Fruit fly (Drosophila melanogaster) whole organism, embryonic: ENCODE results near the gene sinu.
A peak's percentile ranks its signal among the peaks of the same experiment; 100 is the strongest.

Source experiments
- Awh ChIP-seq: fragments of 200-800 bp; sonication (Bioruptor generic); IDR thresholded peaks from 2 replicates; pipeline ENCODE4, ENCODE4 v1.3.6; 2022; ENCODE audit warnings: missing biosample characterization, missing genetic modification characterization
- CG10543 ChIP-seq: fragments of 200-800 bp; sonication (Bioruptor generic); optimal IDR thresholded peaks from 3 replicates; lab custom pipeline; 2017; ENCODE audit warnings: missing biosample characterization, mild to moderate bottlenecking, missing genetic modification characterization, moderate library complexity
- CG11560 ChIP-seq: fragments of 200-800 bp; sonication (Bioruptor generic); IDR thresholded peaks from 3 replicates; pipeline ENCODE4 v1.3.6; 2022; ENCODE audit warnings: missing biosample characterization, missing genetic modification characterization
- CG13287 ChIP-seq: fragments of 200-800 bp; sonication (Bioruptor generic); IDR thresholded peaks from 2 replicates; pipeline ENCODE4 v1.3.6; 2022; ENCODE audit warnings: missing biosample characterization, missing genetic modification characterization; ENCODE audit not compliant: partially characterized antibody
- CG14860 ChIP-seq: fragments of 200-800 bp; sonication (Bioruptor generic); IDR thresholded peaks from 3 replicates; pipeline ENCODE4 v1.3.6; 2022; ENCODE audit warnings: missing biosample characterization, missing genetic modification characterization; ENCODE audit not compliant: partially characterized antibody
- CG1529 ChIP-seq: fragments of 200-800 bp; sonication (Bioruptor generic); optimal IDR thresholded peaks from 3 replicates; lab custom pipeline; 2018; ENCODE audit warnings: missing biosample characterization, missing genetic modification characterization
- CG16813 ChIP-seq: fragments of 200-800 bp; sonication (Bioruptor generic); IDR thresholded peaks from 3 replicates; pipeline ENCODE4 v1.3.6; 2022; ENCODE audit warnings: missing biosample characterization, missing genetic modification characterization; ENCODE audit not compliant: partially characterized antibody
- CG16863 ChIP-seq: fragments of 200-800 bp; sonication (Bioruptor generic); optimal IDR thresholded peaks from 3 replicates; lab custom pipeline; 2016; ENCODE audit warnings: missing biosample characterization, missing genetic modification characterization
- CG2129 ChIP-seq: fragments of 200-800 bp; sonication (Bioruptor generic); IDR thresholded peaks from 2 replicates; pipeline ENCODE4 v1.3.6; 2022; ENCODE audit warnings: missing biosample characterization, missing genetic modification characterization; ENCODE audit not compliant: partially characterized antibody
- CG30020 ChIP-seq: fragments of 200-800 bp; optimal IDR thresholded peaks from 2 replicates; lab custom pipeline; 2019; ENCODE audit warnings: missing biosample characterization, mild to moderate bottlenecking, missing genetic modification characterization, moderate library complexity
- CG3407 ChIP-seq: fragments of 200-800 bp; sonication (Bioruptor generic); optimal IDR thresholded peaks from 2 replicates; lab custom pipeline; 2018; ENCODE audit warnings: missing biosample characterization, mild to moderate bottlenecking, missing genetic modification characterization
- CG4617 ChIP-seq: fragments of 200-800 bp; sonication (Bioruptor generic); optimal IDR thresholded peaks from 3 replicates; lab custom pipeline; 2016; ENCODE audit warnings: missing biosample characterization, missing genetic modification characterization, borderline replicate concordance
- CG6689 ChIP-seq: fragments of 200-800 bp; sonication (Bioruptor generic); IDR thresholded peaks from 2 replicates; pipeline ENCODE4 v1.3.6; 2022; ENCODE audit warnings: missing biosample characterization, missing genetic modification characterization
- CG6765 ChIP-seq: fragments of 200-800 bp; sonication (Bioruptor generic); optimal IDR thresholded peaks from 3 replicates; lab custom pipeline; 2017; ENCODE audit warnings: missing biosample characterization, mild to moderate bottlenecking, missing genetic modification characterization
- CoRest ChIP-seq: fragments of 200-800 bp; sonication (Bioruptor generic); optimal IDR thresholded peaks from 3 replicates; lab custom pipeline; 2018; ENCODE audit warnings: missing biosample characterization, mild to moderate bottlenecking, missing genetic modification characterization, moderate library complexity
- Dek ChIP-seq: fragments of 200-800 bp; sonication (Bioruptor generic); optimal IDR thresholded peaks from 3 replicates; lab custom pipeline; 2019; ENCODE audit warnings: missing biosample characterization, mild to moderate bottlenecking, missing genetic modification characterization, moderate library complexity
- Dfd ChIP-seq, 2 experiments: fragments of >200 bp; optimal IDR thresholded peaks; 2 replicates each; lab custom pipeline; 2017; ENCODE audit warnings: missing biosample characterization in 2 of 2, missing genetic modification characterization in 2 of 2
- HLH4C ChIP-seq: fragments of 200-800 bp; sonication (Bioruptor generic); IDR thresholded peaks from 3 replicates; pipeline ENCODE4 v1.3.6; 2022; ENCODE audit warnings: missing biosample characterization, missing genetic modification characterization; ENCODE audit not compliant: partially characterized antibody
- Lhr ChIP-seq: fragments of 200-800 bp; sonication (Bioruptor generic); optimal IDR thresholded peaks from 3 replicates; lab custom pipeline; 2017; ENCODE audit warnings: mild to moderate bottlenecking, missing biosample characterization, missing genetic modification reagents, missing genetic modification characterization
- Med ChIP-seq: fragments of 200-800 bp; sonication (Bioruptor generic); peaks from one replicate; lab custom pipeline; 2016; ENCODE audit warnings: missing biosample characterization, missing genetic modification characterization, mild to moderate bottlenecking, inconsistent platforms, moderate library complexity
- Nf-YA ChIP-seq: fragments of 200-800 bp; sonication (Bioruptor generic); IDR thresholded peaks from 2 replicates; pipeline ENCODE4 v1.3.6; 2022; ENCODE audit warnings: missing biosample characterization, missing genetic modification characterization
- Opbp ChIP-seq: fragments of 200-800 bp; sonication (Bioruptor generic); IDR thresholded peaks from 3 replicates; pipeline ENCODE4 v1.3.6; 2022; ENCODE audit warnings: missing biosample characterization, missing genetic modification characterization; ENCODE audit not compliant: partially characterized antibody
- Optix ChIP-seq: fragments of 200-800 bp; sonication (Bioruptor generic); IDR thresholded peaks from 3 replicates; pipeline ENCODE4 v1.3.6; 2022; ENCODE audit warnings: missing biosample characterization, missing genetic modification characterization
- Sox100B ChIP-seq: fragments of 200-800 bp; sonication (Bioruptor generic); optimal IDR thresholded peaks from 3 replicates; lab custom pipeline; 2018; ENCODE audit warnings: missing biosample characterization, mild to moderate bottlenecking, missing genetic modification characterization
- Sry-β ChIP-seq: fragments of 200-800 bp; sonication (Bioruptor generic); optimal IDR thresholded peaks from 2 replicates; lab custom pipeline; 2018; ENCODE audit warnings: missing biosample characterization, mild to moderate bottlenecking, missing genetic modification characterization, moderate library complexity
- abd-A ChIP-seq: fragments of 200-800 bp; sonication (Bioruptor generic); optimal IDR thresholded peaks from 3 replicates; lab custom pipeline; 2019; ENCODE audit warnings: missing biosample characterization, mild to moderate bottlenecking, missing genetic modification characterization, moderate library complexity
- aop ChIP-seq: fragments of 200-800 bp; sonication (Bioruptor generic); IDR thresholded peaks from 2 replicates; pipeline ENCODE4 v1.3.6; 2022; ENCODE audit warnings: missing biosample characterization, missing genetic modification characterization
- chinmo ChIP-seq: fragments of 200-800 bp; sonication (Bioruptor generic); IDR thresholded peaks from 4 replicates; pipeline ENCODE4 v1.3.6; 2022; ENCODE audit warnings: missing biosample characterization, missing genetic modification characterization; ENCODE audit not compliant: partially characterized antibody
- dpn ChIP-seq, 2 experiments: fragments of 200-800 bp; sonication (Bioruptor generic); optimal IDR thresholded peaks; 3 replicates each; lab custom pipeline; 2016; ENCODE audit warnings: missing biosample characterization in 2 of 2, missing genetic modification characterization in 2 of 2
- emc ChIP-seq: fragments of 200-800 bp; sonication (Bioruptor generic); optimal IDR thresholded peaks from 2 replicates; lab custom pipeline; 2016; ENCODE audit warnings: missing biosample characterization, missing genetic modification characterization
- ems ChIP-seq: fragments of 200-800 bp; sonication (Bioruptor generic); optimal IDR thresholded peaks from 3 replicates; lab custom pipeline; 2016; ENCODE audit warnings: missing biosample characterization, missing genetic modification characterization
- exex ChIP-seq: fragments of 200-800 bp; sonication (Bioruptor generic); optimal IDR thresholded peaks from 4 replicates; lab custom pipeline; 2018; ENCODE audit warnings: missing biosample characterization, mild to moderate bottlenecking, missing genetic modification characterization, moderate library complexity
- gcm ChIP-seq: fragments of 200-800 bp; sonication (Bioruptor generic); optimal IDR thresholded peaks from 2 replicates; lab custom pipeline; 2019; ENCODE audit warnings: missing biosample characterization, mild to moderate bottlenecking, missing genetic modification characterization, moderate library complexity
- gsb ChIP-seq: fragments of 200-800 bp; sonication (Bioruptor generic); IDR thresholded peaks from 2 replicates; pipeline ENCODE4 v1.3.6; 2022; ENCODE audit warnings: missing biosample characterization, missing genetic modification characterization
- h ChIP-seq: fragments of >200 bp; optimal IDR thresholded peaks from 2 replicates; lab custom pipeline; 2017
- inv ChIP-seq: fragments of 200-800 bp; sonication (Bioruptor generic); IDR thresholded peaks from 2 replicates; pipeline ENCODE4 v1.3.6; 2022; ENCODE audit warnings: missing biosample characterization, missing genetic modification characterization; ENCODE audit not compliant: partially characterized antibody
- kay ChIP-seq: fragments of 200-800 bp; sonication (Bioruptor generic); optimal IDR thresholded peaks from 2 replicates; lab custom pipeline; 2016; ENCODE audit warnings: missing biosample characterization, missing genetic modification characterization
- kni ChIP-seq: fragments of 200-800 bp; sonication (Bioruptor generic); optimal IDR thresholded peaks from 3 replicates; lab custom pipeline; 2017; ENCODE audit warnings: mild to moderate bottlenecking, missing biosample characterization, missing genetic modification reagents, missing genetic modification characterization
- luna ChIP-seq: fragments of 200-800 bp; sonication (Bioruptor generic); optimal IDR thresholded peaks from 2 replicates; lab custom pipeline; 2016; ENCODE audit warnings: missing biosample characterization, missing genetic modification characterization
- nmo ChIP-seq: fragments of 200-800 bp; sonication (Bioruptor generic); optimal IDR thresholded peaks from 2 replicates; lab custom pipeline; 2018; ENCODE audit warnings: missing biosample characterization, mild to moderate bottlenecking, missing genetic modification characterization, moderate library complexity
- pan ChIP-seq, 4 experiments: fragments of >200 bp in 3 of 4; fragments of 200-800 bp in 1 of 4; sonication (Bioruptor generic) in 1 of 4; optimal IDR thresholded peaks in 3 of 4; IDR thresholded peaks in 1 of 4; 2 replicates each; pipeline versions ENCODE4 v1.3.6 to Lab custom; 2017 to 2022; ENCODE audit warnings: missing biosample characterization in 2 of 4, missing genetic modification characterization in 2 of 4, mixed read lengths in 1 of 4
- pfk ChIP-seq: fragments of 200-800 bp; sonication (Bioruptor generic); optimal IDR thresholded peaks from 2 replicates; lab custom pipeline; 2018; ENCODE audit warnings: missing biosample characterization, mild to moderate bottlenecking, missing genetic modification characterization, moderate library complexity
- salm ChIP-seq: fragments of 200-800 bp; sonication (Bioruptor generic); optimal IDR thresholded peaks from 2 replicates; lab custom pipeline; 2018; ENCODE audit warnings: missing biosample characterization, mild to moderate bottlenecking, missing genetic modification characterization
- sob ChIP-seq: fragments of 200-800 bp; sonication (Bioruptor generic); IDR thresholded peaks from 2 replicates; pipeline ENCODE4 v1.3.6; 2022; ENCODE audit warnings: missing biosample characterization, missing genetic modification characterization
- vnd ChIP-seq: fragments of 200-800 bp; sonication (Bioruptor generic); IDR thresholded peaks from 3 replicates; pipeline ENCODE4 v1.3.6; 2022; ENCODE audit warnings: missing biosample characterization, missing genetic modification characterization; ENCODE audit not compliant: partially characterized antibody
- zfh1 ChIP-seq: fragments of 200-800 bp; sonication (Bioruptor generic); IDR thresholded peaks from 3 replicates; pipeline ENCODE4 v1.3.6; 2022; ENCODE audit warnings: missing biosample characterization, missing genetic modification characterization

The sinu gene

dm6 chr3L:5540637-5541241, 20.7 kb downstream of the sinu start (continued):
- TF ChIP-seq CoRest (tag; lab: Kevin White, UChicago) (no peak), HLH4C (GFP tag; lab: Robert Waterston, UW) (no peak), kay (no peak), Sry-β (GFP tag; lab: Kevin White, UChicago) (no peak), CG6765 (no peak), Med (GFP tag; lab: Kevin White, UChicago) (peak; percentile 47), vnd (GFP tag; lab: Robert Waterston, UW) (0 out of 3 replicates have a peak, but pooled peaks have one; percentile 18)

dm6 chr3L:5535659-5536058, 25.7 kb downstream of the sinu start, which contains the start of gene CG13285:
TSS of gene CG13285 (minus strand) at chr3L:5535759.
- TF ChIP-seq CG2129 (GFP tag; lab: Robert Waterston, UW), result no peak
- TF ChIP-seq Lhr (GFP tag; lab: Kevin White, UChicago), result no peak
- no peak for TF ChIP-seq h (lab: Kevin White, UChicago)
- no peak for TF ChIP-seq CG1529 (GFP tag; lab: Kevin White, UChicago)
- no peak for TF ChIP-seq gsb
- TF ChIP-seq CG16863 (GFP tag; lab: Kevin White, UChicago), result no peak
- TF ChIP-seq CG30020 (tag; lab: Kevin White, UChicago), result no peak
- no peak for TF ChIP-seq ems
- TF ChIP-seq nmo, result no peak
- no peak for TF ChIP-seq Sox100B (GFP tag; lab: Kevin White, UChicago)
- TF ChIP-seq aop (GFP tag; lab: Robert Waterston, UW), result no peak
- TF ChIP-seq Dek (tag; lab: Kevin White, UChicago), result no peak
- no peak for TF ChIP-seq Dfd (GFP tag; optimal IDR thresholded peaks at IDR 0.05; lab: Kevin White, UChicago)
- no peak for TF ChIP-seq CG6689 (GFP tag; lab: Robert Waterston, UW)
- TF ChIP-seq exex (tag; lab: Kevin White, UChicago), result no peak
- no peak for TF ChIP-seq Awh (GFP tag; lab: Robert Waterston, UW)

DNA sequence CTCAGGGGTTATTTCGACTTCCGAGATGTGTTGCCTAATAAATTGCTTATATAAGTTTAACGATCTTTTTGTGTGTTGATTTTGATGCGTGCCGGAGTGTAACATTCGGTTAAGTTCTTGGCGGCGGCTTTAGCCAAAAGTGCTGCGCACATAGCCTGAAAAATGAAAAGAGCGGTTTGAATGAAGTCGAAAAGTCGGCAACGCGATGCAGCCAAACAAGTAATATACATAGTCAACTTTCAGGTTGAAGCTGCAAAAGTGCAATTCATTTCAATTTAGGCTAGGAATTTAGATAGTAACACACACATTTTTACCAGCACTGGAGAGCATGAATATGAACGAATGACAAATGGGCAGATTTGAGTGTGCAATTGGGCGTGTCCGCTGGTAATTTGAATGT, 27.1 kb downstream of the sinu start:
- TF ChIP-seq CG10543 (GFP tag; lab: Kevin White, UChicago) (no peak), abd-A (tag; lab: Kevin White, UChicago) (no peak), pan (optimal IDR thresholded peaks at IDR 0.05; lab: Kevin White, UChicago) (no peak), pan (GFP tag; optimal IDR thresholded peaks at IDR 0.05 in 1 of 2, IDR thresholded peaks at IDR 0.05 in 1 of 2) (no peak), zfh1 (no peak), Optix (GFP tag; lab: Robert Waterston, UW) (no peak), CG4617 (GFP tag; lab: Kevin White, UChicago) (no peak), gcm (GFP tag; lab: Kevin White, UChicago) (no peak), CG13287 (GFP tag; lab: Robert Waterston, UW) (peak; percentile 76), kni (no peak), chinmo (GFP tag; lab: Robert Waterston, UW) (peak; percentile 94), dpn (GFP tag; optimal IDR thresholded peaks at IDR 0.05; lab: Kevin White, UChicago) (no peak), CG11560 (no peak), emc (GFP tag; lab: Kevin White, UChicago) (no peak), luna (GFP tag; lab: Kevin White, UChicago) (no peak), CG14860 (GFP tag; lab: Robert Waterston, UW) (no peak), CG16813 (GFP tag; lab: Robert Waterston, UW) (peak; percentile 56; the same call in 2 of the 3 replicates), Opbp (GFP tag; lab: Robert Waterston, UW) (peak; percentile 48; the same call in 2 of the 3 replicates), Nf-YA (GFP tag; lab: Robert Waterston, UW) (no peak), inv (GFP tag; lab: Robert Waterston, UW) (peak; percentile 39; the same call in 1 of the 2 replicates), pfk (no peak), CG3407 (GFP tag; lab: Kevin White, UChicago) (no peak), Sry-β (GFP tag; lab: Kevin White, UChicago) (peak; percentile 83), sob (GFP tag; lab: Robert Waterston, UW) (peak; percentile 23; the same call in 1 of the 2 replicates), salm (tag; lab: Kevin White, UChicago) (no peak)
